Fruit fly (Drosophila melanogaster): ENCODE results near the gene Gr93c.

The Gr93c gene

dm6 chr3R:21887588-21888007 is 42.5 kb upstream of the Gr93c start (continued):
- TF ChIP-seq CG11294 (GFP tag; IDR thresholded peaks at IDR 0.05) (no peak), CG6808 (GFP tag; optimal IDR thresholded peaks at IDR 0.05) (peak; percentile 37), CG6854 (GFP tag; optimal IDR thresholded peaks at IDR 0.05) (no peak), CG15336 (GFP tag; IDR thresholded peaks at IDR 0.05) (peak; percentile 64), acj6 (GFP tag; optimal IDR thresholded peaks at IDR 0.05) (peak; percentile 50), CG8319 (GFP tag; optimal IDR thresholded peaks at IDR 0.05) (peak; percentile 47), Hr39 (GFP tag; optimal IDR thresholded peaks at IDR 0.05) (no peak), svp (GFP tag) (peak; percentile 74), topi (GFP tag; optimal IDR thresholded peaks at IDR 0.05) (peak; percentile 73), fkh (GFP tag; optimal IDR thresholded peaks at IDR 0.05) (no peak), Ets96B (tag; optimal IDR thresholded peaks at IDR 0.05) (no peak), lz (GFP tag; optimal IDR thresholded peaks at IDR 0.05) (peak; percentile 69), CG32006 (GFP tag; optimal IDR thresholded peaks at IDR 0.05) (peak; percentile 37), CG31627 (GFP tag; optimal IDR thresholded peaks at IDR 0.05) (peak; percentile 60), Met (GFP tag; optimal IDR thresholded peaks at IDR 0.05) (no peak), Eip93F (GFP tag; optimal IDR thresholded peaks at IDR 0.05) (no peak), CG3032 (tag; optimal IDR thresholded peaks at IDR 0.05) (peak; percentile 45), CG6276 (GFP tag; optimal IDR thresholded peaks at IDR 0.05) (no peak), CG10669 (GFP tag; optimal IDR thresholded peaks at IDR 0.05) (no peak)

DNA sequence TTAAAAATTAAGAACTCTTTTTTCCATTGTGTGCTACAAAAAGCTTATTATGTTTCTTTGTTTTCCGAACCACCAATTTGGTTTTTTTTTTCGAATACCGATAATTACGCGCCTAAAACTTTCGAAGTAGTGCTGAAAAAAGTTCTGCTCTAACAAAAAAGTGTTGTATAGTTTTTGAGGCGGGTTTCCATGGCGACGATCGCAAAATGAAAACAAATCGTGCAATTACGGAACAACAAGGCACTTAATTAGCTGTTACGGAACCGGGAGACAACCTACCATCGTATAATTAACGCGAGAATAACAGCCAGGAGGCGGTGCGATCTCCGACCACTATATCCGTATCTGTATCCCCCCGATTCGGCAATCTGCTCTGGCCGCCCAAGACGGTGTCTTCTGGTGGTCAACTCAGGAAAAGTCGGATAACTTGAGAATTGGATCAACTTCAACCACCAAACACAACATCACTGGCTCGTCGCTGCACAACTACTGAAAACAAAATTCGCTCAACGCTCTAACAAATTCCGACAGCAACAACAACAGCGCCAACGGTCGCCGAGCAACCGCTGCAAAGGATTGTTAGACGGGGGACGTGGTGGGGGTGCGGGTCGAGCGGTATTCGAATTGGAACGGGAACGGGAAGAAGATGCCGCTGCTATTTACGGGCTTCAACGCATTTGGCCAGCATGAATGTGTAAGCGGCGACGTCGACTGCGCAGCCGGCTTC is 42.0 kb upstream of the Gr93c start, which contains the start of the genes CG6678 and dnd:
CG6678 (plus strand) TSS at position 169 of the 727 bp plus-strand sequence.
dnd (minus strand) TSS at position 495 of the 727 bp plus-strand sequence.
- TF ChIP-seq cyc (GFP tag; optimal IDR thresholded peaks at IDR 0.05) = no peak
- no peak for TF ChIP-seq CG11762 (GFP tag; optimal IDR thresholded peaks at IDR 0.05; ENCODE audit: insufficient read depth)
- TF ChIP-seq vri (GFP tag; optimal IDR thresholded peaks at IDR 0.05) = peak; percentile 1

DNA sequence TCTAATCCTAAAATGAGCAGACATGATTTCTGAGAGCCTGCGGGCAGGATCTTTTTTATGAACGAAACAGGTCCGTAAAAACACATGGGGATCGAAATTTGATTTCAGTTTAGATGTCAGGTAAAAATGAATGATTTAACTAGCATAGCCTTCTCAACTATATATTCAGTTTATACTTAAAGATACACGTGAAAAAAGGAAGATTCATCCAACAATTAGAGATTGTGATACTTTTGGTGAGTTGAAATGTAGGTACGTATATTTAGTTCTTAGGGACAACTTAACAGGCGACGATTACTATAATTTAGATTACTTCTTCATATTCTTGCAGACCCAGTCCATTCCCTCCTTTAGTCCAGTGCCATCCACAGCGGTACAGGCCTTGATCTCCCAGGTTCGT is 40.4 kb upstream of the Gr93c start, which contains the start of gene CG17819:
CG17819 (minus strand) TSS at position 101 of the 400 bp plus-strand sequence.
- TF ChIP-seq CG6808 (GFP tag; optimal IDR thresholded peaks at IDR 0.05) = no peak
- TF ChIP-seq Eip78C (GFP tag) = no peak

- TF ChIP-seq Sox15 (GFP tag; optimal IDR thresholded peaks at IDR 0.05) = no peak
- TF ChIP-seq CG9139 (GFP tag; optimal IDR thresholded peaks at IDR 0.05) = no peak
- no peak for TF ChIP-seq CG6854 (GFP tag; optimal IDR thresholded peaks at IDR 0.05)
- TF ChIP-seq CG10669 (GFP tag; optimal IDR thresholded peaks at IDR 0.05) = no peak
- TF ChIP-seq Hr39 (GFP tag; optimal IDR thresholded peaks at IDR 0.05) = no peak
- TF ChIP-seq CG8632 (GFP tag; optimal IDR thresholded peaks at IDR 0.05) = no peak
- no peak for TF ChIP-seq OdsH (GFP tag; optimal IDR thresholded peaks at IDR 0.05)
- TF ChIP-seq lz (GFP tag; optimal IDR thresholded peaks at IDR 0.05) = no peak
- TF ChIP-seq CG32006 (GFP tag; optimal IDR thresholded peaks at IDR 0.05) = no peak
- no peak for TF ChIP-seq CG1621 (tag; optimal IDR thresholded peaks at IDR 0.05)
- TF ChIP-seq Ets21C (GFP tag; optimal IDR thresholded peaks at IDR 0.05) = no peak
- TF ChIP-seq CG31627 (GFP tag; optimal IDR thresholded peaks at IDR 0.05) = no peak
- TF ChIP-seq acj6 (GFP tag; optimal IDR thresholded peaks at IDR 0.05) = no peak
- no peak for TF ChIP-seq Sox14 (GFP tag; optimal IDR thresholded peaks at IDR 0.05)
- TF ChIP-seq cyc (GFP tag; optimal IDR thresholded peaks at IDR 0.05) = no peak
- TF ChIP-seq Eip93F (GFP tag; optimal IDR thresholded peaks at IDR 0.05) = no peak
- TF ChIP-seq CG6792 (GFP tag; optimal IDR thresholded peaks at IDR 0.05) = no peak
- TF ChIP-seq dsx (GFP tag; optimal IDR thresholded peaks at IDR 0.05; ENCODE audit: poor library complexity, severe bottlenecking) = no peak
These were observed 39.3 kb upstream of the Gr93c start, which contains the start of gene fit for dm6 chr3R:21884354-21884753. Gene fit (minus strand): TSS chr3R:21884454.

DNA sequence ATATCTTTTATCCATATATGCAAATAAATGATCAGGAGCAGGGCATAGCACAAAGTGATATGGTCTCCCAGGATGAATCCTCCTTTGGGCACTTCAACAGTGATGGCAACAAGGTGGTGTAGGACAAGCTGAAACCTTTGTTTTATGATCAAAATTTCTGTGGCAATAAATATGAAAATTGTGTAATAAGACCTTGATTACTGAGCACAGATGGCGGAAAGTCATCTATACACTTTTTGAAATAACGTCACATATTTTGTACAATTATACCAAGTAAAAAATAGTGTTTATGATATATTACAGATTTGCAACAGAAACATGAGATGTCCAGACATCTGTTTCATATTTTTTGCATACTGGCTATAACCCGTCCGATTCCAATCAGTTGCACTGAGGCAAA is 35.4 kb upstream of the Gr93c start, which contains the start of gene CG31465:
CG31465 (plus strand) TSS at position 301 of the 400 bp plus-strand sequence.
- TF ChIP-seq Sox15 (GFP tag; optimal IDR thresholded peaks at IDR 0.05) (no peak), CG3919 (GFP tag; optimal IDR thresholded peaks at IDR 0.05) (no peak), Ets96B (tag; optimal IDR thresholded peaks at IDR 0.05) (no peak), vri (GFP tag; optimal IDR thresholded peaks at IDR 0.05) (no peak), Smox (GFP tag; optimal IDR thresholded peaks at IDR 0.05) (no peak), Lpt (GFP tag; optimal IDR thresholded peaks at IDR 0.05) (no peak), CG32006 (GFP tag; optimal IDR thresholded peaks at IDR 0.05) (no peak), net (GFP tag; optimal IDR thresholded peaks at IDR 0.05) (no peak), esn (GFP tag; optimal IDR thresholded peaks at IDR 0.05) (no peak), Hr39 (GFP tag; optimal IDR thresholded peaks at IDR 0.05) (no peak), Hr38 (GFP tag; optimal IDR thresholded peaks at IDR 0.05) (no peak), CG10631 (GFP tag; optimal IDR thresholded peaks at IDR 0.05) (no peak), CG6163 (GFP tag; IDR thresholded peaks at IDR 0.05) (no peak), CG3032 (tag; optimal IDR thresholded peaks at IDR 0.05) (no peak), ss (GFP tag; optimal IDR thresholded peaks at IDR 0.05) (no peak)

Measured in whole organism, prepupa.